Fruit fly (Drosophila melanogaster): ENCODE results near the gene Fur1.
A peak's percentile ranks its signal among the peaks of the same experiment; 100 is the strongest.

Fur1 gene

dm6 chr3R:25308228-25308627 lies 164.6 kb downstream of the Fur1 start, which contains the start of gene CG10550 (continued):
- no peak for TF ChIP-seq ewg (GFP tag; optimal IDR thresholded peaks at IDR 0.05)
- TF ChIP-seq cg (GFP tag; optimal IDR thresholded peaks at IDR 0.05): peak; percentile 61
- peak in 1 of 2 experiments; percentile 63 for TF ChIP-seq Hr78 (GFP tag; optimal IDR thresholded peaks at IDR 0.05)
- no peak for TF ChIP-seq crol (GFP tag; IDR thresholded peaks at IDR 0.05)
- TF ChIP-seq CG6272 (GFP tag; IDR thresholded peaks at IDR 0.05): no peak
- no peak for TF ChIP-seq toy (GFP tag; IDR thresholded peaks at IDR 0.05)
- no peak for TF ChIP-seq CG14014 (GFP tag; IDR thresholded peaks at IDR 0.05)
- TF ChIP-seq exex (tag; optimal IDR thresholded peaks at IDR 0.05): peak; percentile 41
- TF ChIP-seq CG13424 (tag; optimal IDR thresholded peaks at IDR 0.05): no peak
- no peak for TF ChIP-seq gcm (GFP tag; optimal IDR thresholded peaks at IDR 0.05)
- TF ChIP-seq CG13894 (tag; optimal IDR thresholded peaks at IDR 0.05): peak; percentile 37
- TF ChIP-seq sd (tag; optimal IDR thresholded peaks at IDR 0.05): peak; percentile 43
- TF ChIP-seq chinmo (GFP tag; IDR thresholded peaks at IDR 0.05; ENCODE audit: partially characterized antibody): peak; percentile 87; the same call in 2 of the 4 replicates
- TF ChIP-seq CG30403 (GFP tag; optimal IDR thresholded peaks at IDR 0.05): no peak
- TF ChIP-seq CG11456 (GFP tag; IDR thresholded peaks at IDR 0.05): no peak
- no peak for TF ChIP-seq chn (GFP tag; optimal IDR thresholded peaks at IDR 0.05)
- no peak for TF ChIP-seq Mes4 (GFP tag; optimal IDR thresholded peaks at IDR 0.05)
- peak; percentile 20; the same call in 1 of the 2 replicates for TF ChIP-seq CG13287 (GFP tag; IDR thresholded peaks at IDR 0.05; ENCODE audit: partially characterized antibody)
- peak; percentile 38 for TF ChIP-seq sug (tag; optimal IDR thresholded peaks at IDR 0.05)
- no peak for TF ChIP-seq gsb-n (tag; optimal IDR thresholded peaks at IDR 0.05)
- TF ChIP-seq CG11093 (GFP tag; IDR thresholded peaks at IDR 0.05): no peak
- TF ChIP-seq mirr (GFP tag; optimal IDR thresholded peaks at IDR 0.05): peak; percentile 73
- no peak for TF ChIP-seq MTF-1 (GFP tag; optimal IDR thresholded peaks at IDR 0.05; ENCODE audit: borderline replicate concordance)
- peak; percentile 11 for TF ChIP-seq Med (GFP tag)
- TF ChIP-seq CG9609 (GFP tag; optimal IDR thresholded peaks at IDR 0.05): no peak

DNA sequence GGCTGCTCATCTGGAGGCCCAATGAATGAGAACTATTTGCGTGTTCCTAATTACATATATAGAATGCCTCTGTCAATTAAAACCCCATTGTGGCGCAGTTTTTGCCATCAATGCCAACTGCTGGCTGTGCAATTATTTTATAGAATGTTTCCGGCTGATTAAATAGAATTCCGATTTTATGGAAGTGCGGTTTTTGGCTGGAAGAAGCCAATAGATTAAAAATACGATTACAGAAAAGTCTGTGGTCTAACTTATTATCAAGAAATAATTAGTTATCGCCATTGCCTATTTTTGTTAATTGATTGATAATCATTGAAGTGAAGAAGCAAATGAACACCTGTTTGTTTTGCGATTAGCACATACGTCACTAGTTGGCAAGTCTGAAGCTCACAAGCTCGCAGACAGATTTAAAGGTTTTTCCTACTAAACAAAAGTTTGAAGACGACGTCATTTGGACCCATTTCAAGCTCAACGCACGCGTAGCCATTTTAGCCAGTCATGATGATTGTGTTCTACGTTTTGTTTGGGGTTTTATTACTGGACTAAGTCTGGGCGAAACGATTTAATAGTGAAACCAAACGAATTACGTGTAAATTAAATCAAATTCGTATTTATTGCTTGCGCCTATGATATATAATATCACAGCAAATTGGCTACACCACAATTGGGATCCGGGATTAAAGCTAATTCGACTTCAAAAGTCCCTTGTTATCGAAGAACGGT lies 166.9 kb downstream of the Fur1 start:
- TF ChIP-seq exex (tag; optimal IDR thresholded peaks at IDR 0.05): peak; percentile 99
- TF ChIP-seq CG10959 (GFP tag; IDR thresholded peaks at IDR 0.05): no peak
- 0 out of 4 replicates have a peak, but pooled peaks have one; percentile 64 for TF ChIP-seq chinmo (GFP tag; IDR thresholded peaks at IDR 0.05; ENCODE audit: partially characterized antibody)
- peak; percentile 63 for TF ChIP-seq Med (GFP tag)
- peak; percentile 58 for TF ChIP-seq BtbVII (GFP tag; optimal IDR thresholded peaks at IDR 0.05)
- no peak for TF ChIP-seq lola (GFP tag; optimal IDR thresholded peaks at IDR 0.05)
- TF ChIP-seq lab (GFP tag; optimal IDR thresholded peaks at IDR 0.05): peak; percentile 19
- TF ChIP-seq sug (tag; optimal IDR thresholded peaks at IDR 0.05): peak; percentile 74
- TF ChIP-seq rib (GFP tag; IDR thresholded peaks at IDR 0.05): no peak
- TF ChIP-seq mirr (GFP tag; optimal IDR thresholded peaks at IDR 0.05): peak; percentile 40
- TF ChIP-seq grn (GFP tag; optimal IDR thresholded peaks at IDR 0.05): peak; percentile 40
- TF ChIP-seq sd (tag; optimal IDR thresholded peaks at IDR 0.05): peak; percentile 70
- TF ChIP-seq CG34376 (GFP tag; optimal IDR thresholded peaks at IDR 0.05): peak; percentile 48

DNA sequence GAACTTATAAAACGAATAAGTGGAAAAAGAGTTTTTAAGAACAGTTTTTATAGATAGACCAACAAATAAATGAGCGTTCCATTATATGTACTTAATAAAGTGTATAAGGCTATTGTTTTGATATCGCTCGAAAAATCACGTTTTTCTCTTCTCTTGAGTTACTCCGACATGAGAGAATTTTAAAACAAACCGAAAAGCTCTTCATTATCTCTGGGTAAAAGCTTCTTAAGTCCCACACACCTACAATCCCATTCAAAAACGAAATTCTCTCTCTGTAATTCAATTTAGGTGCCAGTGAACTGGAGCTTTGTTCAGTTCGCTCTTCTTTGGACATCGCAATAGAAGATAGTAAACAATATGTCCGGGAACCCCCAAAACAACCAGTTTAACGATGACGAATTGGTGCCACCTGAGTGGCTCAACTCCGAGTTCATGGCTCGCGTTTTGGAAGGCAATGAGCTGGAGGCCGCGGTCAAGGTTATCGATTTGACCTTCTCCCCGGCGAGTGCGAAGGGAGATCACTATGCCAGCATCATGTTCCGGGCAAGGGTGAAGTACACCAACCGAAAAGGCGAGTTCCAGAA lies 168.9 kb downstream of the Fur1 start, which contains the start of gene CG31436:
TSS of gene CG31436 (plus strand) at position 281 of the 584 bp plus-strand sequence.
- no peak for TF ChIP-seq CG4730 (GFP tag; IDR thresholded peaks at IDR 0.05)
- no peak for TF ChIP-seq hkb (optimal IDR thresholded peaks at IDR 0.05)
- TF ChIP-seq hkb (GFP tag; IDR thresholded peaks at IDR 0.05): no peak
- no peak for TF ChIP-seq Lhr (GFP tag; optimal IDR thresholded peaks at IDR 0.05)
- peak; percentile 35 for TF ChIP-seq sd (tag; optimal IDR thresholded peaks at IDR 0.05)
- TF ChIP-seq CG3281 (GFP tag; optimal IDR thresholded peaks at IDR 0.05): no peak
- no peak for TF ChIP-seq usp (GFP tag; optimal IDR thresholded peaks at IDR 0.05)
- TF ChIP-seq ssp (GFP tag; IDR thresholded peaks at IDR 0.05): no peak
- TF ChIP-seq MBD-R2 (GFP tag; IDR thresholded peaks at IDR 0.05): no peak
- TF ChIP-seq Xrp1 (GFP tag; IDR thresholded peaks at IDR 0.05): no peak
- no peak for TF ChIP-seq CG14014 (GFP tag; IDR thresholded peaks at IDR 0.05)
- no peak for TF ChIP-seq CG30403 (GFP tag; optimal IDR thresholded peaks at IDR 0.05)
- no peak for TF ChIP-seq CG6683 (GFP tag; optimal IDR thresholded peaks at IDR 0.05)
- TF ChIP-seq CG32532 (GFP tag; IDR thresholded peaks at IDR 0.05): no peak
- TF ChIP-seq Jarid2 (GFP tag; optimal IDR thresholded peaks at IDR 0.05): peak; percentile 73
- TF ChIP-seq CG34376 (GFP tag; optimal IDR thresholded peaks at IDR 0.05): peak; percentile 29
- TF ChIP-seq p53 (GFP tag; optimal IDR thresholded peaks at IDR 0.05): no peak
